Worm (Caenorhabditis elegans) whole organism, L4/young adult: Measurements from ENCODE around the gene parn-2.

Source experiments
- W03F9.2 ChIP-seq: fragments of 150-350 bp; optimal IDR thresholded peaks from 2 replicates; lab custom pipeline; 2014; ENCODE audit warnings: missing biosample characterization, missing genetic modification characterization
- dao-5 ChIP-seq: sonication (generic microtip); optimal IDR thresholded peaks from 2 replicates; lab custom pipeline; 2016; ENCODE audit warnings: missing genotype, missing genetic modification characterization, moderate library complexity, missing compliant biosample characterization
- him-1 ChIP-seq: sonication (generic microtip); optimal IDR thresholded peaks from 2 replicates; lab custom pipeline; 2016; ENCODE audit warnings: missing genotype, missing genetic modification reagents, missing genetic modification characterization, missing compliant biosample characterization

parn-2 gene

DNA sequence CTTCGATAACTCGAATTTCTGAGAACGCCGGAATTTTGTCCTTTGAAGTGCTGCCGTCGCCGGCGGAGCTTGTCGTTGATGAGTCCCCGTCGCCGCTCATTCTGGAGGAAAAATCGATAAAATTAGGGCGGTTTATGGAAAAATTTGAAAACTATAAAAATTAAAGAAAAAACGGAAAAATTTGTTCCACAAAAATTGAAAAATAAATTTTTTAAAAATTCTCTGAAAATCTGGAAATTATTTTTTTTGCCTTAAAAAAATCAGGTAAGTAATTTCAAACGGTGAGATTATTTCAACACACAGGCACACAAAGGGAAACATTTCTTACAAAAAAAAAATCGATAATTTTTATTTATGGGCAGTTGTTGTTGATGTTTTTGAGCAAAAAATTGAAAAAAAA lies at the start of gene parn-2:
Gene parn-2 (minus strand): TSS at position 101 of the 400 bp plus-strand sequence.
- no peak for TF ChIP-seq dao-5 (tag; lab: Kevin White, UChicago)
- TF ChIP-seq W03F9.2 (tag; lab: Kevin White, UChicago): no peak
- TF ChIP-seq him-1 (tag; lab: Kevin White, UChicago): no peak

DNA sequence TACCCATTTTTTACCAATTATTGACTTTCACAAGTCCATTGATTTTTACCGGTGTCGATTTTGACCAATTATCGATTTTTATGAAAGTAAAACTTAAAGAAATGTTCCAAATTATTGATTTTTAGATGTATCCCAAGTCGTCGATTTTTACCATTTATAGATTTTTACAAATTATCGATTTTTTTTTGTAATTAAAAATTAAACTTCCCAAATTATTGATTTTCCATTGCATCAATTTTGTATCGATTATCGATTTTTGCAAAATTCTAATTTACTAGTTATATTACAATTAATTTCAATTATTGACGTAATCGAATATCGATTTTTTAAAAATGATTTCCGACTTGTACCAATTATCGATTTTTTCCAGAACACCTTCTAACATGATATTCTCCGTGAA lies 46.7 kb upstream of the parn-2 start, which contains the start of gene sre-50:
Gene sre-50 (plus strand): TSS at position 384 of the 400 bp plus-strand sequence.
- TF ChIP-seq W03F9.2 (tag; lab: Kevin White, UChicago): no peak
- TF ChIP-seq him-1 (tag; lab: Kevin White, UChicago): no peak
- no peak for TF ChIP-seq dao-5 (tag; lab: Kevin White, UChicago)

- TF ChIP-seq W03F9.2 (tag; lab: Kevin White, UChicago) (no peak), dao-5 (tag; lab: Kevin White, UChicago) (no peak), him-1 (tag; lab: Kevin White, UChicago) (no peak)
Observed at ce11 chrII:12302354-12302753, 45.9 kb upstream of the parn-2 start, which contains the start of gene C50E10.1. Gene C50E10.1 (minus strand): TSS chrII:12302454.

- TF ChIP-seq him-1 (tag; lab: Kevin White, UChicago) (no peak), dao-5 (tag; lab: Kevin White, UChicago) (no peak), W03F9.2 (tag; lab: Kevin White, UChicago) (no peak)
Observed at ce11 chrII:12301233-12301632, 44.8 kb upstream of the parn-2 start.

- no peak for TF ChIP-seq W03F9.2 (tag; lab: Kevin White, UChicago)
- TF ChIP-seq him-1 (tag; lab: Kevin White, UChicago): no peak
- TF ChIP-seq dao-5 (tag; lab: Kevin White, UChicago): no peak
Observed at ce11 chrII:12300680-12301079, 44.3 kb upstream of the parn-2 start.

DNA sequence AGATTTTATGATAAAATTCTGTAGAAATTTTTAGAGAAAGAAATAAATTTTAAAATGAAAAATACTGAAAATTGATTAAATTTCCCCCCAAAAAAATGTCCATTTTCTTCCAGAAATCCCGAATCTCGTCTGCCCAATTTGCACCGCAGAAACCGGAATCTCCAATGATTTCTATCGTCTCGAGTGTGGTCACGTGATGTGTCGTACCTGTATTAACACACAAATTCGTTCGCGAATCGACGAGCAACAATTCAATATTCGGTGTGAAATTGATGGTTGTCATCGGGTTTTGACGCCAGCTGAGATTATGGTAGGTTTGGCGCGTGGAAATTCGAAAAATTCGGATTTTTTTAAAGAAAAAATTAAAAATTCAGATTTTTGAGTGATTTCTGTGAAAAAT lies 40.2 kb upstream of the parn-2 start:
- TF ChIP-seq W03F9.2 (tag; lab: Kevin White, UChicago) (no peak), him-1 (tag; lab: Kevin White, UChicago) (no peak), dao-5 (tag; lab: Kevin White, UChicago) (no peak)

ce11 chrII:12289085-12289484 lies 32.7 kb upstream of the parn-2 start, which contains the start of gene Y57A10A.31:
Gene Y57A10A.31 (plus strand): TSS chrII:12289385.
- TF ChIP-seq him-1 (tag; lab: Kevin White, UChicago): no peak
- no peak for TF ChIP-seq W03F9.2 (tag; lab: Kevin White, UChicago)
- no peak for TF ChIP-seq dao-5 (tag; lab: Kevin White, UChicago)

DNA sequence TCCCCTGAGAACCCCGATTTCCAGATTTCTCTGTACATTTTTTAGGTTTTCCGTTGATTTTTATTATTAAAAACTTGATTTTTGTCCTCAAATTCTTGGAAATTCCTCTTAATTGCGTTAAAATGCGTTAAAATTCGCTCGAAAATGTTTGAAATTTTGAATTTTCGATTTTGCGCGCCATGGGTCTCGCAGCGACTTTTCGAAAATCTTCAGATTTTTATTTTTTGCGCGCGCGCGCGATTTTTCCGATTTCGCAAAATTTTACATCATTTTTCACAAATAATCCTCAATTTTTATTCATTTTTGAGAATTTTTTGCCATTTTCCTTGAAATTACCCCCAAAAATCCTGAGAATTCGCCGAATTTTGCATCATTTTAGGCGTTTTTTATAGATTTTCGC lies 27.6 kb upstream of the parn-2 start:
- TF ChIP-seq him-1 (tag; lab: Kevin White, UChicago) (no peak), dao-5 (tag; lab: Kevin White, UChicago) (no peak), W03F9.2 (tag; lab: Kevin White, UChicago) (no peak)

ce11 chrII:12280360-12280759 lies 23.9 kb upstream of the parn-2 start, which contains the start of gene ife-5:
Gene ife-5 (plus strand): TSS chrII:12280660.
- TF ChIP-seq him-1 (tag; lab: Kevin White, UChicago) (no peak), W03F9.2 (tag; lab: Kevin White, UChicago) (no peak), dao-5 (tag; lab: Kevin White, UChicago) (no peak)

- no peak for TF ChIP-seq W03F9.2 (tag; lab: Kevin White, UChicago)
Observed at ce11 chrII:12279259-12279658, 22.8 kb upstream of the parn-2 start, which contains the start of the genes tric-1B.2 and Y57A10A.29. Gene tric-1B.2 (minus strand): TSS chrII:12279387. Gene Y57A10A.29 (plus strand): TSS chrII:12279561.

DNA sequence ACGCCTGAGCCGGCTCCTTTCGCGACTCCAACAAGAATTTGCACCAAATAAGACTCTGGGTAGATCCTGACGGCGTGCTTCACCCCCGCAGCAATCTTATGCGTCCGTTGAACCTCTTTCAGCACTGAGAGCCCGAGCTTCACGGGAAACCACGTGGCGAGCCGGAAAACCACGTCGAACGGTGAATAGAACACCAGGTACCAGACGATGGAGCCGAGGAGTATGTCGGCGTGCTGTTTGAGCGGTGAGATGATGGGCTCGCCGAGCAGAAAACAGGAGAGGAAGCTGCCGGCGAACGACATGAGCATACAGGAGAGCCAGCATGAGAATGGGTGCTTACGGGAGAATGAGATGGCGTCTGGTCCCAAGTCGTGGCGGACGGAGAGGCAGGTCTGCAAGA lies 22.2 kb upstream of the parn-2 start:
- no peak for TF ChIP-seq dao-5 (tag; lab: Kevin White, UChicago)
- TF ChIP-seq W03F9.2 (tag; lab: Kevin White, UChicago): no peak
- TF ChIP-seq him-1 (tag; lab: Kevin White, UChicago): no peak

DNA sequence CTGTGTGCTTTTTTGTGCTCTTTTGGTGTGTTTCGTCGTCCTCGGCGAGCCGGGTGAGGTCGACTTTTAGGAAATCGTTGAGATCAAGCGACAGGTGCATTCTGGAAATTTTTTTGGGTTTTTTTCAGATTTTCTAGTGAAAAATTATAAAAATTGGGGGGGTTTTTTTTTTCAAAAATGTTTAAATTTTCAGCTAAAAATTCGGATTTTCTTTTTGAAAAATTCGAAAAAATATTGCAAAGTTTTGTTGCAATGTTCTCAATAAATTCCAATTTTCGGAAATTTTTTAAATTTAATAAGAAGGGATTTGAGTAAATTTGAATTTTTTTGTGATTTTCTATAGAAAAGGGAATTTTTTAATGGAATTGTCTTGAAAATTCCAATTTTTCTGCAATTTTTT lies 18.5 kb upstream of the parn-2 start, which contains the start of gene Y57A10A.27:
Gene Y57A10A.27 (minus strand): TSS at position 101 of the 400 bp plus-strand sequence.
- TF ChIP-seq dao-5 (tag; lab: Kevin White, UChicago) (no peak), W03F9.2 (tag; lab: Kevin White, UChicago) (no peak), him-1 (tag; lab: Kevin White, UChicago) (no peak)

ce11 chrII:12268857-12269256 lies 12.4 kb upstream of the parn-2 start:
- TF ChIP-seq him-1 (tag; lab: Kevin White, UChicago) (no peak), dao-5 (tag; lab: Kevin White, UChicago) (no peak), W03F9.2 (tag; lab: Kevin White, UChicago) (no peak)

- no peak for TF ChIP-seq dao-5 (tag; lab: Kevin White, UChicago)
Observed at ce11 chrII:12266797-12267196, 10.4 kb upstream of the parn-2 start.
